Worm (Caenorhabditis elegans): ENCODE data around the gene dac-1.

dac-1 gene

ce11 chrIII:815845-816244 is at the start of gene dac-1:
TSS of gene dac-1 (plus strand) at chrIII:816145.
- TF ChIP-seq lin-15B (tag; optimal IDR thresholded peaks at IDR 0.05) (no peak), nhr-25 (tag; optimal IDR thresholded peaks at IDR 0.05) (peak; percentile 28), ceh-16 (tag; optimal IDR thresholded peaks at IDR 0.05) (no peak), egl-5 (tag; optimal IDR thresholded peaks at IDR 0.05) (no peak)

ce11 chrIII:768528-768927 is 47.4 kb upstream of the dac-1 start:
- TF ChIP-seq fkh-2 (tag; optimal IDR thresholded peaks at IDR 0.05) (no peak), hmg-11 (tag; optimal IDR thresholded peaks at IDR 0.05) (no peak), eor-1 (tag; optimal IDR thresholded peaks at IDR 0.05) (no peak), nhr-76 (tag; optimal IDR thresholded peaks at IDR 0.05) (no peak), elt-2 (tag; optimal IDR thresholded peaks at IDR 0.05) (no peak), ceh-82 (tag; optimal IDR thresholded peaks at IDR 0.05) (no peak), nhr-12 (tag; optimal IDR thresholded peaks at IDR 0.05) (no peak), elt-1 (tag; optimal IDR thresholded peaks at IDR 0.05) (no peak), snpc-4 (tag; optimal IDR thresholded peaks at IDR 0.05) (no peak), nhr-43 (tag; optimal IDR thresholded peaks at IDR 0.05; ENCODE audit: poor library complexity, severe bottlenecking) (no peak), pqm-1 (tag; optimal IDR thresholded peaks at IDR 0.05) (no peak), mml-1 (tag; optimal IDR thresholded peaks at IDR 0.05) (no peak), lsy-12 (tag; optimal IDR thresholded peaks at IDR 0.05) (no peak), unc-62 (GFP tag; optimal IDR thresholded peaks at IDR 0.05) (no peak), ceh-28 (tag; optimal IDR thresholded peaks at IDR 0.05) (no peak), egl-5 (tag; optimal IDR thresholded peaks at IDR 0.05) (no peak), egl-27 (tag; optimal IDR thresholded peaks at IDR 0.05) (no peak)

- no peak for TF ChIP-seq jun-1 (tag; optimal IDR thresholded peaks at IDR 0.05)
- no peak for TF ChIP-seq egl-5 (tag; optimal IDR thresholded peaks at IDR 0.05)
- no peak for TF ChIP-seq zag-1 (tag; optimal IDR thresholded peaks at IDR 0.05)
- no peak for TF ChIP-seq nhr-11 (tag; optimal IDR thresholded peaks at IDR 0.05)
Observed at ce11 chrIII:770958-771357, 45.0 kb upstream of the dac-1 start, which contains the start of gene tpst-2. TSS of gene tpst-2 (plus strand) at chrIII:771258.

- TF ChIP-seq skn-1 (tag; optimal IDR thresholded peaks at IDR 0.05) = no peak
- TF ChIP-seq nhr-11 (tag; optimal IDR thresholded peaks at IDR 0.05) = no peak
- no peak for TF ChIP-seq elt-1 (tag; optimal IDR thresholded peaks at IDR 0.05)
- no peak for TF ChIP-seq ceh-16 (tag; optimal IDR thresholded peaks at IDR 0.05)
- TF ChIP-seq tbx-2 (tag; optimal IDR thresholded peaks at IDR 0.05) = no peak
- TF ChIP-seq nhr-23 (tag; optimal IDR thresholded peaks at IDR 0.05) = peak; percentile 69
- TF ChIP-seq pqm-1 (tag; optimal IDR thresholded peaks at IDR 0.05) = no peak
- TF ChIP-seq hmg-11 (tag; optimal IDR thresholded peaks at IDR 0.05) = peak; percentile 30
- TF ChIP-seq egl-5 (tag; optimal IDR thresholded peaks at IDR 0.05) = no peak
- no peak for TF ChIP-seq daf-12 (tag; optimal IDR thresholded peaks at IDR 0.05)
- TF ChIP-seq nhr-28 (tag; optimal IDR thresholded peaks at IDR 0.05) = no peak
- no peak for TF ChIP-seq snpc-4 (tag; optimal IDR thresholded peaks at IDR 0.05)
- no peak for TF ChIP-seq lsy-12 (tag; optimal IDR thresholded peaks at IDR 0.05)
- TF ChIP-seq unc-39 (tag; optimal IDR thresholded peaks at IDR 0.05) = no peak
- no peak for TF ChIP-seq mdl-1 (tag; optimal IDR thresholded peaks at IDR 0.05)
- peak; percentile 7 for TF ChIP-seq nhr-25 (tag; optimal IDR thresholded peaks at IDR 0.05)
- TF ChIP-seq fos-1 (tag; optimal IDR thresholded peaks at IDR 0.05) = no peak
- TF ChIP-seq unc-62 (GFP tag; optimal IDR thresholded peaks at IDR 0.05) = no peak
- no peak for TF ChIP-seq nhr-237 (tag; optimal IDR thresholded peaks at IDR 0.05)
- TF ChIP-seq fkh-2 (tag; optimal IDR thresholded peaks at IDR 0.05) = no peak
- no peak for TF ChIP-seq pha-4 (tag; optimal IDR thresholded peaks at IDR 0.05)
- no peak for TF ChIP-seq elt-3 (tag; optimal IDR thresholded peaks at IDR 0.05)
- TF ChIP-seq nhr-77 (tag; optimal IDR thresholded peaks at IDR 0.05) = no peak
- no peak for TF ChIP-seq ceh-82 (tag; optimal IDR thresholded peaks at IDR 0.05)
- no peak for TF ChIP-seq fkh-10 (GFP tag; optimal IDR thresholded peaks at IDR 0.05)
- TF ChIP-seq eor-1 (tag; optimal IDR thresholded peaks at IDR 0.05) = no peak
- no peak for TF ChIP-seq nhr-67 (tag; optimal IDR thresholded peaks at IDR 0.05)
- TF ChIP-seq nhr-76 (tag; optimal IDR thresholded peaks at IDR 0.05) = no peak
- no peak for TF ChIP-seq lin-39 (tag; optimal IDR thresholded peaks at IDR 0.05)
- TF ChIP-seq ceh-28 (tag; optimal IDR thresholded peaks at IDR 0.05) = peak; percentile 17
- TF ChIP-seq nhr-12 (tag; optimal IDR thresholded peaks at IDR 0.05) = no peak
- TF ChIP-seq zag-1 (tag; optimal IDR thresholded peaks at IDR 0.05) = no peak
- TF ChIP-seq jun-1 (tag; optimal IDR thresholded peaks at IDR 0.05) = no peak
- TF ChIP-seq nfya-1 (tag; optimal IDR thresholded peaks at IDR 0.05; ENCODE audit: insufficient read depth) = no peak
- no peak for TF ChIP-seq lin-15B (tag; optimal IDR thresholded peaks at IDR 0.05)
Observed at ce11 chrIII:772675-773074, 43.3 kb upstream of the dac-1 start.
